Fruit fly (Drosophila melanogaster) whole organism, embryonic: ENCODE measurements around the gene spd-2.

Experiments used
- ATbp ChIP-seq: fragments of 200-800 bp; sonication (Bioruptor generic); optimal IDR thresholded peaks from 2 replicates; lab custom pipeline; 2017; ENCODE audit warnings: missing biosample characterization, mild to moderate bottlenecking, missing genetic modification characterization, missing genetic modification reagents
- CG10147 ChIP-seq: fragments of 200-800 bp; sonication (Bioruptor generic); optimal IDR thresholded peaks from 2 replicates; lab custom pipeline; 2019; ENCODE audit warnings: missing biosample characterization, mild to moderate bottlenecking, missing genetic modification characterization, moderate library complexity
- CG10462 ChIP-seq: fragments of 200-800 bp; sonication (Bioruptor generic); optimal IDR thresholded peaks from 2 replicates; lab custom pipeline; 2016; ENCODE audit warnings: missing biosample characterization, missing genetic modification characterization
- CG10654 ChIP-seq: fragments of 200-800 bp; sonication (Bioruptor generic); optimal IDR thresholded peaks from 2 replicates; lab custom pipeline; 2016; ENCODE audit warnings: missing biosample characterization, missing genetic modification characterization
- CG11085 ChIP-seq: fragments of 200-800 bp; sonication (Bioruptor generic); IDR thresholded peaks from 2 replicates; pipeline ENCODE4 v1.3.6; 2022; ENCODE audit warnings: missing biosample characterization, missing genetic modification characterization
- CG15073 ChIP-seq: fragments of 200-800 bp; sonication (Bioruptor generic); optimal IDR thresholded peaks from 2 replicates; lab custom pipeline; 2016; ENCODE audit warnings: missing biosample characterization, missing genetic modification characterization
- CG1602 ChIP-seq: fragments of 200-800 bp; sonication (Bioruptor generic); optimal IDR thresholded peaks from 3 replicates; lab custom pipeline; 2016; ENCODE audit warnings: missing biosample characterization, missing genetic modification characterization
- CG1832 ChIP-seq: fragments of 200-800 bp; sonication (Bioruptor generic); optimal IDR thresholded peaks from 2 replicates; lab custom pipeline; 2017; ENCODE audit warnings: missing biosample characterization, mild to moderate bottlenecking, missing genetic modification characterization, inconsistent platforms
- CG2202 ChIP-seq: fragments of 200-800 bp; sonication (Bioruptor generic); optimal IDR thresholded peaks from 2 replicates; lab custom pipeline; 2018; ENCODE audit warnings: missing biosample characterization, mild to moderate bottlenecking, missing genetic modification characterization
- CG3163 ChIP-seq: fragments of 200-800 bp; sonication (Bioruptor generic); optimal IDR thresholded peaks from 3 replicates; lab custom pipeline; 2016; ENCODE audit warnings: missing biosample characterization, missing genetic modification characterization
- CG4404 ChIP-seq: fragments of 200-800 bp; sonication (Bioruptor generic); IDR thresholded peaks from 2 replicates; pipeline ENCODE4 v1.3.6; 2022; ENCODE audit warnings: missing biosample characterization, missing genetic modification characterization
- CG4730 ChIP-seq: fragments of 200-800 bp; sonication (Bioruptor generic); IDR thresholded peaks from 2 replicates; pipeline ENCODE4 v1.3.6; 2022; ENCODE audit warnings: missing biosample characterization, missing genetic modification characterization
- CG6654 ChIP-seq: fragments of 200-800 bp; sonication (Bioruptor generic); optimal IDR thresholded peaks from 2 replicates; lab custom pipeline; 2017; ENCODE audit warnings: missing biosample characterization, mild to moderate bottlenecking, missing genetic modification characterization
- CG7745 ChIP-seq: fragments of 200-800 bp; sonication (Bioruptor generic); optimal IDR thresholded peaks from 2 replicates; lab custom pipeline; 2018; ENCODE audit warnings: missing biosample characterization, mild to moderate bottlenecking, missing genetic modification characterization, moderate library complexity
- CG8089 ChIP-seq: fragments of 200-800 bp; sonication (Bioruptor generic); optimal IDR thresholded peaks from 3 replicates; lab custom pipeline; 2016; ENCODE audit warnings: missing biosample characterization, missing genetic modification characterization
- CG8281 ChIP-seq: fragments of 200-800 bp; sonication (Bioruptor generic); optimal IDR thresholded peaks from 2 replicates; lab custom pipeline; 2018; ENCODE audit warnings: missing biosample characterization, mild to moderate bottlenecking, missing genetic modification characterization, moderate library complexity
- Dll ChIP-seq: fragments of 200-800 bp; sonication (Bioruptor generic); IDR thresholded peaks from 4 replicates; pipeline ENCODE4 v1.3.6; 2022; ENCODE audit warnings: missing biosample characterization, missing genetic modification characterization; ENCODE audit not compliant: partially characterized antibody
- Doc2 ChIP-seq: fragments of 200-800 bp; sonication (Bioruptor generic); IDR thresholded peaks from 2 replicates; pipeline ENCODE4 v1.3.6; 2022; ENCODE audit warnings: missing biosample characterization, missing genetic modification characterization
- ERR ChIP-seq: fragments of 200-800 bp; sonication (Bioruptor generic); optimal IDR thresholded peaks from 2 replicates; lab custom pipeline; 2016; ENCODE audit warnings: missing biosample characterization, missing genetic modification characterization
- Kr ChIP-seq: fragments of 200-800 bp; sonication (Bioruptor generic); optimal IDR thresholded peaks from 2 replicates; lab custom pipeline; 2017; ENCODE audit warnings: missing biosample characterization, mild to moderate bottlenecking, missing genetic modification characterization
- NC2β ChIP-seq: fragments of 200-800 bp; sonication (Bioruptor generic); optimal IDR thresholded peaks from 2 replicates; lab custom pipeline; 2016; ENCODE audit warnings: missing biosample characterization, missing genetic modification characterization
- NfI ChIP-seq: fragments of 200-800 bp; sonication (Bioruptor generic); optimal IDR thresholded peaks from 3 replicates; lab custom pipeline; 2018; ENCODE audit warnings: missing biosample characterization, mild to moderate bottlenecking, missing genetic modification characterization, moderate library complexity
- Sox102F ChIP-seq: fragments of 200-800 bp; sonication (Bioruptor generic); optimal IDR thresholded peaks from 2 replicates; lab custom pipeline; 2018; ENCODE audit warnings: missing biosample characterization, mild to moderate bottlenecking, missing genetic modification characterization, moderate library complexity
- Vsx1 ChIP-seq: fragments of 200-800 bp; sonication (Bioruptor generic); optimal IDR thresholded peaks from 2 replicates; lab custom pipeline; 2017; ENCODE audit warnings: missing biosample characterization, mild to moderate bottlenecking, missing genetic modification characterization, missing genetic modification reagents
- amos ChIP-seq: fragments of 200-800 bp; sonication (Bioruptor generic); IDR thresholded peaks from 2 replicates; pipeline ENCODE4 v1.3.6; 2022; ENCODE audit warnings: missing biosample characterization, missing genetic modification characterization; ENCODE audit not compliant: partially characterized antibody
- cato ChIP-seq: fragments of 200-800 bp; sonication (Bioruptor generic); optimal IDR thresholded peaks from 2 replicates; lab custom pipeline; 2016; ENCODE audit warnings: missing biosample characterization, missing genetic modification characterization, borderline replicate concordance
- caup ChIP-seq: fragments of 200-800 bp; sonication (Bioruptor generic); optimal IDR thresholded peaks from 3 replicates; lab custom pipeline; 2017; ENCODE audit warnings: missing biosample characterization, mild to moderate bottlenecking, missing genetic modification characterization, moderate library complexity; ENCODE audit not compliant: severe bottlenecking
- crol ChIP-seq: fragments of 200-800 bp; sonication (Bioruptor generic); IDR thresholded peaks from 2 replicates; pipeline ENCODE4 v1.3.6; 2022; ENCODE audit warnings: missing biosample characterization, missing genetic modification characterization
- cwo ChIP-seq: fragments of 200-800 bp; sonication (Bioruptor generic); optimal IDR thresholded peaks from 3 replicates; lab custom pipeline; 2017; ENCODE audit warnings: missing biosample characterization, missing genetic modification characterization, mild to moderate bottlenecking, moderate library complexity, missing genetic modification reagents
- disco-r ChIP-seq: fragments of 200-800 bp; sonication (Bioruptor generic); optimal IDR thresholded peaks from 2 replicates; lab custom pipeline; 2016; ENCODE audit warnings: missing biosample characterization, missing genetic modification characterization
- emc ChIP-seq: fragments of 200-800 bp; sonication (Bioruptor generic); optimal IDR thresholded peaks from 2 replicates; lab custom pipeline; 2016; ENCODE audit warnings: missing biosample characterization, missing genetic modification characterization
- fd102C ChIP-seq: fragments of 200-800 bp; sonication (Bioruptor generic); optimal IDR thresholded peaks from 2 replicates; lab custom pipeline; 2018; ENCODE audit warnings: missing biosample characterization, mild to moderate bottlenecking, missing genetic modification characterization, moderate library complexity
- gcm2 ChIP-seq: fragments of 200-800 bp; sonication (Bioruptor generic); optimal IDR thresholded peaks from 2 replicates; lab custom pipeline; 2016; ENCODE audit warnings: missing biosample characterization, missing genetic modification characterization
- gfzf ChIP-seq: fragments of 200-800 bp; sonication (Bioruptor generic); optimal IDR thresholded peaks from 2 replicates; lab custom pipeline; 2016; ENCODE audit warnings: missing biosample characterization, mild to moderate bottlenecking, missing genetic modification characterization, moderate library complexity
- h ChIP-seq: fragments of >200 bp; optimal IDR thresholded peaks from 2 replicates; lab custom pipeline; 2017
- ham ChIP-seq: fragments of 200-800 bp; sonication (Bioruptor generic); IDR thresholded peaks from 2 replicates; pipeline ENCODE4 v1.3.6; 2022; ENCODE audit warnings: missing biosample characterization, missing genetic modification characterization
- hb ChIP-seq: fragments of 200-800 bp; sonication (Bioruptor generic); IDR thresholded peaks from 3 replicates; pipeline ENCODE4 v1.3.6; 2022; ENCODE audit warnings: missing biosample characterization, missing genetic modification characterization; ENCODE audit not compliant: partially characterized antibody
- hkb ChIP-seq, 2 experiments: fragments of 200-800 bp in 1 of 2; fragments of >200 bp in 1 of 2; sonication (Bioruptor generic) in 1 of 2; IDR thresholded peaks in 1 of 2; optimal IDR thresholded peaks in 1 of 2; 2 replicates each; pipeline versions ENCODE4 v1.3.6 to Lab custom; 2017 to 2022; ENCODE audit warnings: missing biosample characterization in 1 of 2, missing genetic modification characterization in 1 of 2
- ind ChIP-seq: fragments of 200-800 bp; sonication (Bioruptor generic); optimal IDR thresholded peaks from 3 replicates; lab custom pipeline; 2016; ENCODE audit warnings: missing biosample characterization, missing genetic modification characterization
- jing ChIP-seq: fragments of 200-800 bp; sonication (Bioruptor generic); optimal IDR thresholded peaks from 2 replicates; lab custom pipeline; 2018; ENCODE audit warnings: missing biosample characterization, mild to moderate bottlenecking, missing genetic modification characterization
- mam ChIP-seq: fragments of 200-800 bp; sonication (Bioruptor generic); optimal IDR thresholded peaks from 3 replicates; lab custom pipeline; 2016; ENCODE audit warnings: missing biosample characterization, missing genetic modification characterization
- nau ChIP-seq: fragments of 200-800 bp; sonication (Bioruptor generic); optimal IDR thresholded peaks from 3 replicates; lab custom pipeline; 2017; ENCODE audit warnings: missing biosample characterization, mild to moderate bottlenecking, missing genetic modification characterization, missing genetic modification reagents
- nerfin-2 ChIP-seq: fragments of 200-800 bp; sonication (Bioruptor generic); IDR thresholded peaks from 2 replicates; pipeline ENCODE4 v1.3.6; 2022; ENCODE audit warnings: missing biosample characterization, missing genetic modification characterization; ENCODE audit not compliant: partially characterized antibody
- otp ChIP-seq: fragments of 200-800 bp; sonication (Bioruptor generic); IDR thresholded peaks from 3 replicates; pipeline ENCODE4, ENCODE4 v1.3.6; 2022; ENCODE audit warnings: missing biosample characterization, missing genetic modification characterization
- repo ChIP-seq: fragments of 200-800 bp; sonication (Bioruptor generic); optimal IDR thresholded peaks from 2 replicates; lab custom pipeline; 2016; ENCODE audit warnings: missing biosample characterization, missing genetic modification characterization
- sisA ChIP-seq: fragments of 200-800 bp; sonication (Bioruptor generic); IDR thresholded peaks from 2 replicates; pipeline ENCODE4 v1.3.6; 2022; ENCODE audit warnings: missing biosample characterization, missing genetic modification characterization
- slbo ChIP-seq: fragments of 200-800 bp; sonication (Bioruptor generic); IDR thresholded peaks from 2 replicates; pipeline ENCODE4 v1.3.6; 2022; ENCODE audit warnings: missing biosample characterization, missing genetic modification characterization
- sob ChIP-seq: fragments of 200-800 bp; sonication (Bioruptor generic); IDR thresholded peaks from 2 replicates; pipeline ENCODE4 v1.3.6; 2022; ENCODE audit warnings: missing biosample characterization, missing genetic modification characterization
- sr ChIP-seq: fragments of 200-800 bp; sonication (Bioruptor generic); IDR thresholded peaks from 3 replicates; pipeline ENCODE4 v1.3.6; 2022; ENCODE audit warnings: missing biosample characterization, missing genetic modification characterization
- ssp ChIP-seq: fragments of 200-800 bp; sonication (Bioruptor generic); IDR thresholded peaks from 2 replicates; pipeline ENCODE4 v1.3.6; 2022; ENCODE audit warnings: missing biosample characterization, missing genetic modification characterization
- wdn ChIP-seq: fragments of 200-800 bp; sonication (Bioruptor generic); IDR thresholded peaks from 2 replicates; pipeline ENCODE4 v1.3.6; 2022; ENCODE audit warnings: missing biosample characterization, missing genetic modification characterization

The spd-2 gene

DNA sequence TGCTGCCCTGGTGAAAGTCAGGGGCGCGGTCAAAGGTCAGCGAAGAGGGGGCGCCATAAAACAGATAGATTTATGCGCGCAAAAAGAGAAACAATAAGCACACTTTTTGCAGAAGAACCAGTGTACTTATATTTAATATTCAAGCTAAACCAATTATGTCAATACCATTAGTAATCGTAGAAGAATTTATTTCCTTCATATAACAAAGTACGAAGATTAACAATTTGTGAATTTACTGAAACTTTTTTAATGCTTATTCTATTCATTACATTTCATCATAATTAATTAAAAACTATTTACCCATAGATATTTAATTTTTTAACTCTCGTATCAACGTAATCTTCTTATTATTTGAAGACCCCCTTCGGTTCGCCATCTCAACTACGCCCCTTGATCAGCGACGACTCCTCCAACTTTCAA is 47.3 kb upstream of the spd-2 start (continued):
- TF ChIP-seq cwo (GFP tag; lab: Kevin White, UChicago) (no peak), CG2202 (tag; lab: Kevin White, UChicago) (peak; percentile 34), CG7745 (tag; lab: Kevin White, UChicago) (no peak), CG8089 (GFP tag; lab: Kevin White, UChicago) (no peak), cato (GFP tag; lab: Kevin White, UChicago) (peak; percentile 49), ssp (peak; percentile 44), gfzf (GFP tag; lab: Kevin White, UChicago) (no peak), hkb (optimal IDR thresholded peaks at IDR 0.05; lab: Kevin White, UChicago) (no peak), hkb (GFP tag; IDR thresholded peaks at IDR 0.05; lab: Robert Waterston, UW) (peak; percentile 28; the same call in 1 of the 2 replicates), NfI (GFP tag; lab: Kevin White, UChicago) (peak; percentile 15), CG10147 (GFP tag; lab: Kevin White, UChicago) (peak; percentile 2), sob (GFP tag; lab: Robert Waterston, UW) (0 out of 2 replicates have a peak, but pooled peaks have one; percentile 18), CG11085 (GFP tag; lab: Robert Waterston, UW) (no peak), ind (peak; percentile 57), CG10654 (GFP tag; lab: Kevin White, UChicago) (peak; percentile 13), wdn (GFP tag; lab: Robert Waterston, UW) (no peak), sr (no peak), Kr (GFP tag; lab: Kevin White, UChicago) (no peak), Sox102F (GFP tag; lab: Kevin White, UChicago) (peak; percentile 82), CG15073 (GFP tag; lab: Kevin White, UChicago) (peak; percentile 15), emc (no peak), NC2β (no peak), jing (peak; percentile 22), slbo (GFP tag; lab: Robert Waterston, UW) (no peak), Vsx1 (GFP tag; lab: Kevin White, UChicago) (no peak), ham (GFP tag; lab: Robert Waterston, UW) (no peak), gcm2 (no peak), Doc2 (GFP tag; lab: Robert Waterston, UW) (no peak), otp (no peak), CG3163 (GFP tag; lab: Kevin White, UChicago) (no peak), repo (no peak), disco-r (GFP tag; lab: Kevin White, UChicago) (no peak), CG8281 (tag; lab: Kevin White, UChicago) (no peak), CG10462 (GFP tag; lab: Kevin White, UChicago) (peak; percentile 23), CG4730 (GFP tag; lab: Robert Waterston, UW) (no peak), ATbp (GFP tag; lab: Kevin White, UChicago) (peak; percentile 74), CG6654 (GFP tag; lab: Kevin White, UChicago) (peak; percentile 62), ERR (GFP tag; lab: Kevin White, UChicago) (no peak), CG1602 (GFP tag; lab: Kevin White, UChicago) (peak; percentile 66), CG1832 (GFP tag; lab: Kevin White, UChicago) (no peak), crol (no peak), hb (GFP tag; lab: Robert Waterston, UW) (no peak), h (lab: Kevin White, UChicago) (no peak), nau (peak; percentile 34), amos (GFP tag; lab: Robert Waterston, UW) (no peak), nerfin-2 (GFP tag; lab: Robert Waterston, UW) (no peak), sisA (GFP tag; lab: Robert Waterston, UW) (no peak; the same call in none of the 2 replicates), CG4404 (GFP tag; lab: Robert Waterston, UW) (no peak), fd102C (GFP tag; lab: Kevin White, UChicago) (no peak), Dll (no peak), mam (no peak), caup (GFP tag; lab: Kevin White, UChicago) (no peak)
